Fruit fly (Drosophila melanogaster): ENCODE results near the gene LanB2.
A peak's percentile ranks its signal among the peaks of the same experiment; 100 is the strongest.

Gene LanB2

DNA sequence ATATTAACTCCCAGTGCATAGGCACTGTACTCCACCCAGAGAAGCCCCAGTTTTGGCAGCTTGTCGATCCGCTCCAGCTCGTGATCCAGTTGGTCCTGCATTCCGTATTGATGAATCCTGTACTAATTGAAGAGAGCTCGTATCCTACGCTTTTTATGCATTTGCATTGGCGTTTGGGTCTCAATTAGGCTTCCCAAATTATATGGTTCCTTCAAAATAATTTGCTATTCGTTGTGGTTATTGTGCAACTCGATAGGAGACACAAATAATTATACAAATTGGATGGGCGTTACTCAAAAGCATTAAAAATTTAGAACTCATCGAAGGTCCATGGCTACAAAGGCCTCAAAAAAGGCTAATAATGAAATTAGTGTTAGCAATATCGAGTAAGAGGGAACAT, 14.4 kb downstream of the LanB2 start, which contains the start of gene Or67b:
TSS of gene Or67b (minus strand) at position 101 of the 400 bp plus-strand sequence.
- TF ChIP-seq CG10669 (GFP tag; optimal IDR thresholded peaks at IDR 0.05) (no peak), CG4318 (GFP tag; optimal IDR thresholded peaks at IDR 0.05) (no peak), CG32006 (GFP tag; optimal IDR thresholded peaks at IDR 0.05) (no peak), CG6808 (GFP tag; optimal IDR thresholded peaks at IDR 0.05) (no peak), CG9139 (GFP tag; optimal IDR thresholded peaks at IDR 0.05) (no peak), CG11902 (GFP tag; optimal IDR thresholded peaks at IDR 0.05) (no peak), Gug (GFP tag; IDR thresholded peaks at IDR 0.05) (no peak), salr (GFP tag; optimal IDR thresholded peaks at IDR 0.05) (no peak), CG16779 (tag; optimal IDR thresholded peaks at IDR 0.05) (no peak), CG15336 (GFP tag; IDR thresholded peaks at IDR 0.05) (no peak), Eip75B (GFP tag; optimal IDR thresholded peaks at IDR 0.05) (no peak), fd85E (GFP tag; optimal IDR thresholded peaks at IDR 0.05) (no peak), CG6276 (GFP tag; optimal IDR thresholded peaks at IDR 0.05) (no peak), eg (GFP tag; IDR thresholded peaks at IDR 0.05) (no peak), Smox (GFP tag; optimal IDR thresholded peaks at IDR 0.05) (no peak), CG34406 (GFP tag; optimal IDR thresholded peaks at IDR 0.05) (no peak), CG6854 (GFP tag; optimal IDR thresholded peaks at IDR 0.05) (no peak), CG1621 (tag; optimal IDR thresholded peaks at IDR 0.05) (no peak), ss (GFP tag; optimal IDR thresholded peaks at IDR 0.05) (no peak), CG8319 (GFP tag; optimal IDR thresholded peaks at IDR 0.05) (no peak)

DNA sequence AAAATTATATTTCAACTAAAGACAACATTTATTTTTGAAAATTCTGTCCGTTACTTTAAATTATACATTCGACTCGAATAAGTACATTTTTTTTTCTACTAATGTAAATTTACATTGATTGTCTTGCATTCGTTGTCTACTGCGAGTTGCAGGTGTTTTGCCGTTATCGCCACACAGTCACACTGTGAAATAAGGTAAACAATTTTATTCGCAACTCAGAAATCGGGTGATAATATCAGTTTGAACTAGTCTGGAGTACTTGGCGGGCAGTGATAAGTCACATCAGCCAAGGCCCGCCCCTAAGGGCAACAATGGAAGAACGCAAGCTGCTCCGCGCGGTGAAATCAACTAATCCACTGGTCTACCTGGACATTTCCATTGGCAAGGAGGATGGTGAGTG, 15.2 kb downstream of the LanB2 start:
- no peak for TF ChIP-seq Hr4 (GFP tag; optimal IDR thresholded peaks at IDR 0.05)
- TF ChIP-seq CG31627 (GFP tag; optimal IDR thresholded peaks at IDR 0.05): no peak
- TF ChIP-seq fkh (GFP tag; optimal IDR thresholded peaks at IDR 0.05): peak; percentile 94

DNA sequence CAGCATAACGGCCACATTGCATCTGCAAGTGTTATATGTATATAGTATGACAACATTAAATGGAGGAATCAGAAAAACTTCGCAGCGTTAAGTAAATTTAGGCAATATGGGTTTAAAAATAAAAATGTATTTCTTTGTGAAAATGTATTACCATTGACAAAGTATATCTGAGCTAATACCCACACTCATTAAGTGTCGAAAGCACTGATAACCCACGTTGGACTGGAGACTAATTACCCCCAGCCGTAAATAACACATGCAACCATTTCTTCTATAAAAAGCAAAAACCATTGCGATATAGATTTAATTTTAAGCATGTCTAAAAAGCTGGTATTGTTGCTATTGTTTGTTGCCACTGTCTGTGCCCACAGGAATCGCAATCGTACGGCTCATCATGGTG, 23.1 kb downstream of the LanB2 start, which contains the start of gene CG8329:
TSS of gene CG8329 (plus strand) at position 301 of the 400 bp plus-strand sequence.
- TF ChIP-seq CG7368 (GFP tag; optimal IDR thresholded peaks at IDR 0.05) (no peak), Smox (GFP tag; optimal IDR thresholded peaks at IDR 0.05) (no peak), CG34406 (GFP tag; optimal IDR thresholded peaks at IDR 0.05) (no peak), lz (GFP tag; optimal IDR thresholded peaks at IDR 0.05) (no peak), CG10669 (GFP tag; optimal IDR thresholded peaks at IDR 0.05) (no peak), CG11294 (GFP tag; IDR thresholded peaks at IDR 0.05) (no peak), Met (GFP tag; optimal IDR thresholded peaks at IDR 0.05) (no peak), CG6163 (GFP tag; IDR thresholded peaks at IDR 0.05) (no peak), fkh (GFP tag; optimal IDR thresholded peaks at IDR 0.05) (no peak), CG15336 (GFP tag; IDR thresholded peaks at IDR 0.05) (no peak), vri (GFP tag; optimal IDR thresholded peaks at IDR 0.05) (no peak), acj6 (GFP tag; optimal IDR thresholded peaks at IDR 0.05) (no peak), Sox14 (GFP tag; optimal IDR thresholded peaks at IDR 0.05) (no peak), OdsH (GFP tag; optimal IDR thresholded peaks at IDR 0.05) (no peak), net (GFP tag; optimal IDR thresholded peaks at IDR 0.05) (no peak), salr (GFP tag; optimal IDR thresholded peaks at IDR 0.05) (no peak), Eip93F (GFP tag; optimal IDR thresholded peaks at IDR 0.05) (no peak), Hr38 (GFP tag; optimal IDR thresholded peaks at IDR 0.05) (no peak), dac (GFP tag; optimal IDR thresholded peaks at IDR 0.05) (no peak), CG4318 (GFP tag; optimal IDR thresholded peaks at IDR 0.05) (no peak)

DNA sequence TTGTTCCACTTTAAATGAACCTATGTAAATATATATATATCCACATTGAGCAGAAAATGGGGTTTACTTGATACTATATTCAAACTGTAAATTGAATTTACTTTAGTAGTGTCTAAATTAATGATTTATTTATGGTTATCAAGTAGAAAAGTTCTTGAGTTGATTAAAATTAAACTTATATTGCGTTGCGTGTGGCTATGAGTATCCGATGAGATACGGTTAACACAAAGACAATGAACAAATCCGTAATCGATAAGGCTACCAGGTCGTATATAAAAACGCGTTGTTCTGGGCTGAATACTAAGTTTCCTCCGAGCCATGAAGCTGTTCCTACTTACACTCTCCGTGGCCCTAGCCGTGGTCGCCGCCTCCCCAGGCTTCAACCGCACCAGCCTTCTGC, 24.3 kb downstream of the LanB2 start, which contains the start of gene CG18179:
TSS of gene CG18179 (plus strand) at position 301 of the 400 bp plus-strand sequence.
- no peak for TF ChIP-seq pdm3 (GFP tag; optimal IDR thresholded peaks at IDR 0.05)
- TF ChIP-seq svp (GFP tag): peak; percentile 16
